Worm (Caenorhabditis elegans): ENCODE data around the gene Y97E10AR.6.

ce11 chrV:7964429-7964828, 49.3 kb downstream of the Y97E10AR.6 start:
- TF ChIP-seq fos-1 (tag; optimal IDR thresholded peaks at IDR 0.05): no peak
- no peak for TF ChIP-seq nhr-6 (tag; optimal IDR thresholded peaks at IDR 0.05)

All from whole organism, L2 larva.